Worm (Caenorhabditis elegans) whole organism, L1 larva: Measurements from ENCODE around the gene maoc-1.

Experiments used
- F16B12.6 ChIP-seq: fragments of 150-350 bp; optimal IDR thresholded peaks from 2 replicates; lab custom pipeline; 2014; ENCODE audit warnings: missing biosample characterization, missing genetic modification characterization
- aly-2 ChIP-seq: fragments of 150-350 bp; optimal IDR thresholded peaks from 2 replicates; lab custom pipeline; 2014; ENCODE audit warnings: missing biosample characterization, missing genetic modification characterization
- ceh-82 ChIP-seq, 3 experiments: fragments of 150-350 bp in 1 of 3; sonication (generic microtip) in 2 of 3; optimal IDR thresholded peaks; 2 replicates each; lab custom pipeline; 2014 to 2017; ENCODE audit warnings: missing biosample characterization in 3 of 3, missing genetic modification characterization in 3 of 3
- fos-1 ChIP-seq: fragments of 150-350 bp; optimal IDR thresholded peaks from 2 replicates; lab custom pipeline; 2014; ENCODE audit warnings: missing biosample characterization, missing genetic modification characterization
- lin-14 ChIP-seq: fragments of 200-800 bp; sonication (Bioruptor generic); optimal IDR thresholded peaks from 2 replicates; lab custom pipeline; 2018; ENCODE audit warnings: mild to moderate bottlenecking, missing genetic modification characterization, moderate library complexity, missing compliant biosample characterization
- lin-35 ChIP-seq, 2 experiments: fragments of 150-350 bp; optimal IDR thresholded peaks; 2 replicates each; lab custom pipeline; 2014; ENCODE audit warnings: missing biosample characterization in 2 of 2, missing genetic modification characterization in 2 of 2, missing genetic modification reagents in 2 of 2
- lin-39 ChIP-seq: fragments of 150-350 bp; optimal IDR thresholded peaks from 2 replicates; lab custom pipeline; 2014; ENCODE audit warnings: missing biosample characterization, missing genetic modification reagents, missing genetic modification characterization
- nhr-11 ChIP-seq: fragments of 150-350 bp; optimal IDR thresholded peaks from 2 replicates; lab custom pipeline; 2014; ENCODE audit warnings: missing biosample characterization, missing genetic modification characterization
- nhr-28 ChIP-seq: fragments of 150-350 bp; optimal IDR thresholded peaks from 2 replicates; lab custom pipeline; 2014; ENCODE audit warnings: missing biosample characterization, missing genetic modification characterization
- unc-130 ChIP-seq: fragments of 150-350 bp; optimal IDR thresholded peaks from 2 replicates; lab custom pipeline; 2017; ENCODE audit warnings: missing biosample characterization, missing genetic modification characterization, inconsistent platforms

DNA sequence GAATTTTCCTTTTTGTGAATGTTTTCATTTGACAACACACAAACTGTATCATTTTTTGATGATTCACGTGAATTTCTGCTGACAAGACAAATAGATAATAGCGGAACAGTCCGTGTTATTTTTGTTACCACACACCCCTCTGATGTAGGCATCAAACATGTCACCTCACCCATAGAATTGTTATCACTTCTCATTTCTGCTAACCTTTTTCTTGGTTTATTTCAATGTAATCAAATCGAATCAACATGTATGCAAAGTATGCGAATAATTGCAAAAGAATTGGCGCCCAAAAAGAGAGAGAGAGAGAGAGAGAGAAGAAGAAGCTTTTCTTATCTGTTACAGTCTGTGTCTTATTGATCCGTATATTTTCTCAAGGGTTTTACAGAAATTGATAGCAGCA, 38.7 kb upstream of the maoc-1 start:
- TF ChIP-seq aly-2 (tag; lab: Kevin White, UChicago) (no peak), ceh-82 (tag; optimal IDR thresholded peaks at IDR 0.05; lab: Kevin White, UChicago) (no peak), F16B12.6 (no peak), nhr-11 (tag; lab: Kevin White, UChicago) (no peak), nhr-28 (no peak), lin-14 (GFP tag; lab: Kevin White, UChicago) (peak; percentile 40), fos-1 (no peak), lin-35 (GFP tag; optimal IDR thresholded peaks at IDR 0.05; lab: Kevin White, UChicago) (peak in 1 of 2 experiments; percentile 50), unc-130 (tag; lab: Kevin White, UChicago) (no peak), lin-39 (tag; lab: Kevin White, UChicago) (no peak)
